Worm (Caenorhabditis elegans): Measurements from ENCODE around the gene C13A10.2.

ce11 chrII:1368756-1369155 lies 11.0 kb upstream of the C13A10.2 start:
- TF ChIP-seq snpc-4 (GFP tag; optimal IDR thresholded peaks at IDR 0.05) (no peak), snpc-4 (tag; optimal IDR thresholded peaks at IDR 0.05) (no peak), ama-1 (optimal IDR thresholded peaks at IDR 0.05) (no peak), ama-1 (GFP tag; optimal IDR thresholded peaks at IDR 0.05) (no peak), Y67H2A.10 (GFP tag; conservative IDR thresholded peaks at IDR 0.05) (no peak), F55B11.4 (tag; optimal IDR thresholded peaks at IDR 0.05; ENCODE audit: borderline replicate concordance, insufficient read depth) (no peak), tlf-1 (GFP tag; optimal IDR thresholded peaks at IDR 0.05) (no peak), let-526 (GFP tag; IDR thresholded peaks at IDR 0.05) (no peak), nhr-179 (tag; optimal IDR thresholded peaks at IDR 0.05) (no peak)
